Worm (Caenorhabditis elegans): Measurements from ENCODE around the gene sra-13.
A peak's percentile ranks its signal among the peaks of the same experiment; 100 is the strongest.

The sra-13 gene

ce11 chrII:8388001-8388513 lies 19.4 kb upstream of the sra-13 start, which contains the start of gene drd-1 (continued):
- TF ChIP-seq lsl-1 (GFP tag; optimal IDR thresholded peaks at IDR 0.05) (no peak), Y53F4B.3 (GFP tag; IDR thresholded peaks at IDR 0.05) (no peak)

ce11 chrII:8390751-8391150 lies 16.7 kb upstream of the sra-13 start, which contains the start of gene F49E12.10:
Gene F49E12.10, plus strand, starts transcription at chrII:8391051.
- no peak for TF ChIP-seq cebp-2 (GFP tag; IDR thresholded peaks at IDR 0.05)
- peak; percentile 27 for TF ChIP-seq nhr-80 (tag; optimal IDR thresholded peaks at IDR 0.05)

ce11 chrII:8392215-8392614 lies 15.3 kb upstream of the sra-13 start:
- TF ChIP-seq snpc-1.1 (tag; optimal IDR thresholded peaks at IDR 0.05; ENCODE audit: insufficient read depth) (no peak), ztf-3 (GFP tag; optimal IDR thresholded peaks at IDR 0.05) (no peak), nhr-80 (tag; optimal IDR thresholded peaks at IDR 0.05) (no peak), nfyb-1 (GFP tag; IDR thresholded peaks at IDR 0.05) (no peak), cebp-2 (GFP tag; IDR thresholded peaks at IDR 0.05) (no peak), zim-3 (tag; optimal IDR thresholded peaks at IDR 0.05) (no peak), die-1 (tag; optimal IDR thresholded peaks at IDR 0.05) (no peak), unc-62 (GFP tag; optimal IDR thresholded peaks at IDR 0.05) (no peak)

- TF ChIP-seq tbp1 (GFP tag; optimal IDR thresholded peaks at IDR 0.05) (no peak), chd-7 (tag; optimal IDR thresholded peaks at IDR 0.05) (no peak), dpff-1 (tag; optimal IDR thresholded peaks at IDR 0.05) (no peak), Y79H2A.3 (GFP tag; conservative IDR thresholded peaks at IDR 0.05) (no peak), sptf-2 (GFP tag; optimal IDR thresholded peaks at IDR 0.05) (no peak), F10E7.11 (tag; optimal IDR thresholded peaks at IDR 0.05) (no peak), zim-3 (tag; optimal IDR thresholded peaks at IDR 0.05) (no peak), rcor-1 (GFP tag; IDR thresholded peaks at IDR 0.05) (no peak), nhr-80 (tag; optimal IDR thresholded peaks at IDR 0.05) (no peak), F49E8.2 (tag; optimal IDR thresholded peaks at IDR 0.05; ENCODE audit: insufficient read depth) (no peak), hlh-12 (tag; optimal IDR thresholded peaks at IDR 0.05) (no peak), Y67H2A.10 (GFP tag; conservative IDR thresholded peaks at IDR 0.05) (no peak)
These were observed 13.3 kb upstream of the sra-13 start, which contains the start of gene F49E12.8 for ce11 chrII:8394205-8394604. Gene F49E12.8, minus strand, starts transcription at chrII:8394305.

- TF ChIP-seq ets-4 (GFP tag; optimal IDR thresholded peaks at IDR 0.05) (no peak), dpl-1 (GFP tag; optimal IDR thresholded peaks at IDR 0.05) (no peak), mel-28 (tag; optimal IDR thresholded peaks at IDR 0.05; ENCODE audit: borderline replicate concordance) (no peak), rpc-1 (optimal IDR thresholded peaks at IDR 0.05) (no peak), rpc-1 (tag; optimal IDR thresholded peaks at IDR 0.05) (no peak), B0035.1 (tag; optimal IDR thresholded peaks at IDR 0.05) (no peak), ztf-18 (tag; optimal IDR thresholded peaks at IDR 0.05) (no peak), lin-54 (GFP tag; optimal IDR thresholded peaks at IDR 0.05) (no peak), repo-1 (tag; optimal IDR thresholded peaks at IDR 0.05) (no peak), ceh-40 (GFP tag; IDR thresholded peaks at IDR 0.05) (no peak), K12H6.12 (tag; optimal IDR thresholded peaks at IDR 0.05) (no peak), F57A8.1 (GFP tag; optimal IDR thresholded peaks at IDR 0.05) (no peak), F22D6.2 (tag; optimal IDR thresholded peaks at IDR 0.05) (no peak)
These were observed 11.4 kb upstream of the sra-13 start, which contains the start of gene F49E12.7 for ce11 chrII:8396041-8396440. Gene F49E12.7, minus strand, starts transcription at chrII:8396141.

All from whole organism, young adult.